Worm (Caenorhabditis elegans) whole organism, L3 larva: ENCODE data around the gene C09F12.2.

Experiments used
- R02D3.7 ChIP-seq: fragments of 150-350 bp; optimal IDR thresholded peaks from 2 replicates; lab custom pipeline; 2014; ENCODE audit warnings: missing biosample characterization, missing genetic modification characterization
- ZK546.5 ChIP-seq: sonication (generic microtip); optimal IDR thresholded peaks from 2 replicates; lab custom pipeline; 2017; ENCODE audit warnings: missing biosample characterization, missing genetic modification characterization
- aly-2 ChIP-seq: fragments of 150-350 bp; optimal IDR thresholded peaks from 2 replicates; lab custom pipeline; 2014; ENCODE audit warnings: missing biosample characterization, missing genetic modification characterization
- ama-1 ChIP-seq: fragments of 150-350 bp; optimal IDR thresholded peaks from 2 replicates; lab custom pipeline; 2018
- ceh-16 ChIP-seq: sonication (generic microtip); optimal IDR thresholded peaks from 2 replicates; lab custom pipeline; 2017; ENCODE audit warnings: missing biosample characterization, missing genetic modification characterization
- ceh-28 ChIP-seq: fragments of 150-350 bp; optimal IDR thresholded peaks from 2 replicates; lab custom pipeline; 2014; ENCODE audit warnings: missing biosample characterization, missing genetic modification reagents, missing genetic modification characterization
- ceh-82 ChIP-seq: fragments of 150-350 bp; optimal IDR thresholded peaks from 2 replicates; lab custom pipeline; 2014; ENCODE audit warnings: missing biosample characterization, missing genetic modification characterization
- ceh-9 ChIP-seq: sonication (generic microtip); optimal IDR thresholded peaks from 2 replicates; lab custom pipeline; 2018; ENCODE audit warnings: missing biosample characterization, missing genetic modification characterization
- daf-12 ChIP-seq: fragments of 150-350 bp; optimal IDR thresholded peaks from 2 replicates; lab custom pipeline; 2014; ENCODE audit warnings: missing biosample characterization, missing genetic modification reagents, missing genetic modification characterization
- egl-27 ChIP-seq: sonication (generic microtip); optimal IDR thresholded peaks from 4 replicates; lab custom pipeline; 2017; ENCODE audit warnings: missing biosample characterization, missing genetic modification reagents, missing genetic modification characterization
- egl-5 ChIP-seq: fragments of 150-350 bp; optimal IDR thresholded peaks from 2 replicates; lab custom pipeline; 2017; ENCODE audit warnings: missing biosample characterization, missing genetic modification reagents, missing genetic modification characterization, inconsistent platforms
- elt-1 ChIP-seq: fragments of 150-350 bp; optimal IDR thresholded peaks from 2 replicates; lab custom pipeline; 2014; ENCODE audit warnings: missing biosample characterization, missing genetic modification characterization
- elt-2 ChIP-seq: sonication (generic microtip); optimal IDR thresholded peaks from 2 replicates; lab custom pipeline; 2016; ENCODE audit warnings: missing genetic modification reagents, mild to moderate bottlenecking, missing genetic modification characterization, missing compliant biosample characterization
- elt-3 ChIP-seq, 3 experiments: fragments of 150-350 bp in 1 of 3; sonication (generic microtip) in 2 of 3; optimal IDR thresholded peaks; 2 replicates in 2 of 3; 4 replicates in 1 of 3; lab custom pipeline; 2014 to 2017; ENCODE audit warnings: missing biosample characterization in 3 of 3, missing genetic modification characterization in 3 of 3
- eor-1 ChIP-seq, 2 experiments: fragments of 150-350 bp; optimal IDR thresholded peaks; 2 replicates each; lab custom pipeline; 2014 to 2018; ENCODE audit warnings: missing biosample characterization in 2 of 2, missing genetic modification characterization in 2 of 2
- fkh-10 ChIP-seq: sonication (generic microtip); optimal IDR thresholded peaks from 2 replicates; lab custom pipeline; 2017; ENCODE audit warnings: missing biosample characterization, missing genetic modification reagents, missing genetic modification characterization
- fkh-2 ChIP-seq: fragments of 150-350 bp; optimal IDR thresholded peaks from 2 replicates; lab custom pipeline; 2014; ENCODE audit warnings: missing biosample characterization, missing genetic modification reagents, missing genetic modification characterization
- fos-1 ChIP-seq: fragments of 150-350 bp; optimal IDR thresholded peaks from 2 replicates; lab custom pipeline; 2014; ENCODE audit warnings: missing biosample characterization, missing genetic modification characterization
- hmg-11 ChIP-seq: sonication (generic microtip); optimal IDR thresholded peaks from 2 replicates; lab custom pipeline; 2016; ENCODE audit warnings: missing genetic modification characterization, missing compliant biosample characterization
- jun-1 ChIP-seq: fragments of 150-350 bp; optimal IDR thresholded peaks from 2 replicates; lab custom pipeline; 2014; ENCODE audit warnings: missing biosample characterization, missing genetic modification reagents, missing genetic modification characterization
- lin-15B ChIP-seq: fragments of 150-350 bp; optimal IDR thresholded peaks from 2 replicates; lab custom pipeline; 2014; ENCODE audit warnings: missing biosample characterization, missing genetic modification characterization
- lin-39 ChIP-seq: fragments of 150-350 bp; optimal IDR thresholded peaks from 2 replicates; lab custom pipeline; 2018; ENCODE audit warnings: missing biosample characterization, missing genetic modification reagents, missing genetic modification characterization
- lsy-12 ChIP-seq: sonication (generic microtip); optimal IDR thresholded peaks from 2 replicates; lab custom pipeline; 2016; ENCODE audit warnings: mild to moderate bottlenecking, missing genetic modification characterization, missing compliant biosample characterization
- mdl-1 ChIP-seq: fragments of 150-350 bp; optimal IDR thresholded peaks from 2 replicates; lab custom pipeline; 2014; ENCODE audit warnings: missing biosample characterization, missing genetic modification characterization
- mml-1 ChIP-seq: fragments of 150-350 bp; sonication (generic microtip); optimal IDR thresholded peaks from 3 replicates; lab custom pipeline; 2014; ENCODE audit warnings: missing biosample characterization, missing genetic modification characterization
- nfya-1 ChIP-seq: sonication (generic microtip); optimal IDR thresholded peaks from 2 replicates; lab custom pipeline; 2017; ENCODE audit warnings: missing genetic modification characterization, mild to moderate bottlenecking, missing compliant biosample characterization, antibody characterized with exemption, moderate library complexity; ENCODE audit not compliant: insufficient read depth
- nhr-11 ChIP-seq: fragments of 150-350 bp; optimal IDR thresholded peaks from 2 replicates; lab custom pipeline; 2014; ENCODE audit warnings: missing biosample characterization, missing genetic modification characterization
- nhr-12 ChIP-seq: fragments of 150-350 bp; optimal IDR thresholded peaks from 2 replicates; lab custom pipeline; 2014; ENCODE audit warnings: missing biosample characterization, missing genetic modification characterization
- nhr-23 ChIP-seq: fragments of 150-350 bp; optimal IDR thresholded peaks from 2 replicates; lab custom pipeline; 2014; ENCODE audit warnings: missing biosample characterization, missing genetic modification reagents, missing genetic modification characterization
- nhr-237 ChIP-seq: fragments of 150-350 bp; optimal IDR thresholded peaks from 2 replicates; lab custom pipeline; 2014; ENCODE audit warnings: missing biosample characterization, missing genetic modification characterization
- nhr-25 ChIP-seq: sonication (generic microtip); optimal IDR thresholded peaks from 2 replicates; lab custom pipeline; 2017; ENCODE audit warnings: missing biosample characterization, missing genetic modification characterization
- nhr-28 ChIP-seq: fragments of 150-350 bp; optimal IDR thresholded peaks from 2 replicates; lab custom pipeline; 2014; ENCODE audit warnings: missing biosample characterization, missing genetic modification characterization
- nhr-43 ChIP-seq: sonication (generic microtip); optimal IDR thresholded peaks from 2 replicates; lab custom pipeline; 2016; ENCODE audit warnings: mild to moderate bottlenecking, missing genetic modification characterization, missing compliant biosample characterization; ENCODE audit not compliant: poor library complexity, severe bottlenecking
- nhr-67 ChIP-seq: fragments of 150-350 bp; optimal IDR thresholded peaks from 2 replicates; lab custom pipeline; 2014; ENCODE audit warnings: missing biosample characterization, missing genetic modification characterization
- nhr-76 ChIP-seq: fragments of 150-350 bp; sonication (generic microtip); optimal IDR thresholded peaks from 5 replicates; lab custom pipeline; 2014; ENCODE audit warnings: missing biosample characterization, missing genetic modification characterization
- nhr-77 ChIP-seq: fragments of 150-350 bp; optimal IDR thresholded peaks from 2 replicates; lab custom pipeline; 2014; ENCODE audit warnings: missing biosample characterization, missing genetic modification characterization
- pha-4 ChIP-seq: fragments of 150-350 bp; optimal IDR thresholded peaks from 2 replicates; lab custom pipeline; 2014; ENCODE audit warnings: missing biosample characterization, missing genetic modification reagents, missing genetic modification characterization
- pqm-1 ChIP-seq: fragments of 150-350 bp; optimal IDR thresholded peaks from 2 replicates; lab custom pipeline; 2017; ENCODE audit warnings: missing biosample characterization, missing genetic modification characterization, inconsistent platforms
- sea-2 ChIP-seq: fragments of 150-350 bp; sonication (generic microtip); optimal IDR thresholded peaks from 4 replicates; lab custom pipeline; 2014; ENCODE audit warnings: missing biosample characterization, missing genetic modification reagents, missing genetic modification characterization
- skn-1 ChIP-seq: fragments of 150-350 bp; optimal IDR thresholded peaks from 2 replicates; lab custom pipeline; 2014; ENCODE audit warnings: missing biosample characterization, missing genetic modification characterization
- snpc-4 ChIP-seq: fragments of 150-350 bp; optimal IDR thresholded peaks from 2 replicates; lab custom pipeline; 2014; ENCODE audit warnings: missing biosample characterization, missing genetic modification characterization
- tbx-2 ChIP-seq: sonication (generic microtip); optimal IDR thresholded peaks from 2 replicates; lab custom pipeline; 2016; ENCODE audit warnings: mild to moderate bottlenecking, missing genetic modification characterization, missing compliant biosample characterization
- unc-39 ChIP-seq: sonication (generic microtip); optimal IDR thresholded peaks from 4 replicates; lab custom pipeline; 2017; ENCODE audit warnings: missing biosample characterization, missing genetic modification characterization
- unc-62 ChIP-seq: fragments of 150-350 bp; sonication (generic microtip); optimal IDR thresholded peaks from 4 replicates; lab custom pipeline; 2014; ENCODE audit warnings: missing biosample characterization, missing genetic modification reagents, missing genetic modification characterization
- zag-1 ChIP-seq: fragments of 150-350 bp; optimal IDR thresholded peaks from 2 replicates; lab custom pipeline; 2014; ENCODE audit warnings: missing biosample characterization, missing genetic modification characterization
- ztf-11 ChIP-seq: fragments of 150-350 bp; optimal IDR thresholded peaks from 2 replicates; lab custom pipeline; 2014; ENCODE audit warnings: missing biosample characterization, missing genetic modification characterization
- ztf-4 ChIP-seq: fragments of 150-350 bp; optimal IDR thresholded peaks from 2 replicates; lab custom pipeline; 2014; ENCODE audit warnings: missing biosample characterization, missing genetic modification characterization

Gene C09F12.2

DNA sequence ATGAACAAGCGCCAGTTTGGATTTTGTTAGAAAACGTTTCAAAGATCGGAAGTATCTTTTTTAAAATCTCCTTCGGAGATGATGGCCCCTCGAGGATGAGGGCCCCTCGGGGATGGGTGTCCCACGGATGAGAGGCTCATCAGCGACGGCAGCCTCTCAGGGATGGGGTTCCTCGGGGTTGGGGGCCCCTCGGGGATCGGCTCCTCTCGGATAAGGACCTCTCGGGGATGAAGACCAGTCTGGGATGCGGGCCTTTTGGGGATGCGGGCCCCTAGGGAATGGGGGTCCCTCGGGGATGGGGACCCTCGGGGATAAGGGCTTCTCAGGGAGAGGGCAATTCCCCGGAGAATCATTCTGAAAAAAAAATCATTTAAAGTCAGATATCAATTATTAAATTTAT, 3.4 kb upstream of the C09F12.2 start:
- TF ChIP-seq ztf-4 (no peak), nhr-76 (tag; lab: Kevin White, UChicago) (no peak), lsy-12 (tag; lab: Kevin White, UChicago) (no peak), lin-15B (tag; lab: Kevin White, UChicago) (no peak), pha-4 (tag; lab: Kevin White, UChicago) (no peak), nhr-28 (tag; lab: Kevin White, UChicago) (no peak), nhr-237 (tag; lab: Kevin White, UChicago) (no peak), fos-1 (tag; lab: Kevin White, UChicago) (no peak), eor-1 (tag; optimal IDR thresholded peaks at IDR 0.05; lab: Kevin White, UChicago) (no peak), egl-5 (tag; lab: Kevin White, UChicago) (no peak), unc-62 (GFP tag; lab: Kevin White, UChicago) (no peak), elt-1 (no peak), nhr-43 (no peak), pqm-1 (tag; lab: Kevin White, UChicago) (no peak)

DNA sequence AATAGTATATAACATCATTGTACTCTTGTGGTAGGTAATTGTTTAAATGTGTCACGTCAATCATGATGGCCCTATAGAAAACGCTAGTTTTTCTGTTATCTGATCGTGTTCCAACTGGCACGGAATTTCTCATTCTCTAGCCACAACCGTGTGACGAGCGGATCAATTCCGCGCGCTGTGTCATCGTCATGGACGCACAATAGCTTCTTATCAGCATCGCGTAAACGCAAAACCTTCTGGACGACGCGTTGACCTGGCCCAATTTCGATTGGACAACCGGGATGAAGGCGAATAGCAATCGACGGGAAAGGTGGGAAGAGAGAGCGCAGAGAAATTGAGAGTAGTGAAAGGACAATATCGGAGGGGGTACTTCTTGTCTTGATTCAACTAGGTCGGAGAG, 3.3 kb downstream of the C09F12.2 start, which contains the start of gene lpr-3:
lpr-3 (plus strand) TSS at position 374 of the 400 bp plus-strand sequence.
- TF ChIP-seq nhr-237 (tag; lab: Kevin White, UChicago): no peak
- TF ChIP-seq nhr-23 (tag; lab: Kevin White, UChicago): peak; percentile 99
- TF ChIP-seq lin-39: no peak
- no peak for TF ChIP-seq ceh-82 (tag; lab: Kevin White, UChicago)
- TF ChIP-seq elt-2: no peak
- TF ChIP-seq ZK546.5: no peak
- TF ChIP-seq ceh-28 (tag; lab: Kevin White, UChicago): peak; percentile 51
- TF ChIP-seq unc-62 (GFP tag; lab: Kevin White, UChicago): peak; percentile 1
- no peak for TF ChIP-seq nfya-1 (tag; lab: Kevin White, UChicago)
- TF ChIP-seq fos-1 (tag; lab: Kevin White, UChicago): peak; percentile 12
- peak; percentile 32 for TF ChIP-seq nhr-43
- no peak for TF ChIP-seq fkh-10
- TF ChIP-seq pha-4 (tag; lab: Kevin White, UChicago): no peak
- no peak for TF ChIP-seq ztf-11 (tag; lab: Kevin White, UChicago)
- no peak for TF ChIP-seq pqm-1 (tag; lab: Kevin White, UChicago)
- TF ChIP-seq ama-1 (lab: Kevin White, UChicago): no peak
- peak in 1 of 3 experiments; percentile 58 for TF ChIP-seq elt-3 (tag; optimal IDR thresholded peaks at IDR 0.05; lab: Kevin White, UChicago)
- no peak for TF ChIP-seq skn-1 (tag; lab: Kevin White, UChicago)
- TF ChIP-seq tbx-2 (tag; lab: Kevin White, UChicago): no peak
- TF ChIP-seq nhr-67 (tag; lab: Kevin White, UChicago): no peak
- TF ChIP-seq fkh-2 (tag; lab: Kevin White, UChicago): no peak
- no peak for TF ChIP-seq aly-2 (tag; lab: Kevin White, UChicago)
- peak; percentile 33 for TF ChIP-seq elt-1
- TF ChIP-seq sea-2: no peak
- no peak for TF ChIP-seq jun-1 (tag; lab: Kevin White, UChicago)
- TF ChIP-seq egl-5 (tag; lab: Kevin White, UChicago): no peak
- no peak for TF ChIP-seq lin-15B (tag; lab: Kevin White, UChicago)
- TF ChIP-seq nhr-12: no peak
- TF ChIP-seq hmg-11 (tag; lab: Kevin White, UChicago): no peak
- no peak for TF ChIP-seq zag-1 (tag; lab: Kevin White, UChicago)
- no peak for TF ChIP-seq nhr-77 (tag; lab: Kevin White, UChicago)
- TF ChIP-seq egl-27 (tag; lab: Kevin White, UChicago): no peak
- TF ChIP-seq daf-12: no peak
- TF ChIP-seq mdl-1 (tag; lab: Kevin White, UChicago): no peak
- peak; percentile 46 for TF ChIP-seq nhr-25 (tag; lab: Kevin White, UChicago)
- no peak for TF ChIP-seq nhr-76 (tag; lab: Kevin White, UChicago)
- TF ChIP-seq ceh-9 (tag; lab: Kevin White, UChicago): no peak
- no peak for TF ChIP-seq lsy-12 (tag; lab: Kevin White, UChicago)
- TF ChIP-seq R02D3.7 (tag; lab: Kevin White, UChicago): no peak
- TF ChIP-seq ztf-4: no peak
- TF ChIP-seq unc-39: no peak
- TF ChIP-seq mml-1: no peak
- no peak for TF ChIP-seq snpc-4 (tag; lab: Kevin White, UChicago)
- TF ChIP-seq eor-1 (tag; optimal IDR thresholded peaks at IDR 0.05; lab: Kevin White, UChicago): no peak
- no peak for TF ChIP-seq nhr-28 (tag; lab: Kevin White, UChicago)
- no peak for TF ChIP-seq ceh-16 (tag; lab: Kevin White, UChicago)
- no peak for TF ChIP-seq nhr-11 (tag; lab: Kevin White, UChicago)
